Worm (Caenorhabditis elegans) whole organism, L2 larva: ENCODE measurements around the gene bcat-1.

Experiments
- C34F6.9 ChIP-seq: fragments of 150-350 bp; optimal IDR thresholded peaks from 2 replicates; lab custom pipeline; 2014; ENCODE audit warnings: missing biosample characterization, missing genetic modification characterization
- F13H6.1 ChIP-seq: sonication (generic microtip); optimal IDR thresholded peaks from 2 replicates; lab custom pipeline; 2016; ENCODE audit warnings: missing genetic modification characterization, missing compliant biosample characterization
- R02D3.7 ChIP-seq: fragments of 150-350 bp; optimal IDR thresholded peaks from 2 replicates; lab custom pipeline; 2014; ENCODE audit warnings: missing biosample characterization, missing genetic modification characterization
- Y55F3AM.14 ChIP-seq: fragments of 200-800 bp; sonication (Bioruptor generic); optimal IDR thresholded peaks from 2 replicates; lab custom pipeline; 2018; ENCODE audit warnings: mild to moderate bottlenecking, missing genetic modification characterization, missing compliant biosample characterization
- ZK546.5 ChIP-seq: sonication (generic microtip); optimal IDR thresholded peaks from 2 replicates; lab custom pipeline; 2017; ENCODE audit warnings: missing biosample characterization, missing genetic modification characterization
- alr-1 ChIP-seq: fragments of 150-350 bp; optimal IDR thresholded peaks from 2 replicates; lab custom pipeline; 2014; ENCODE audit warnings: missing biosample characterization, missing genetic modification characterization
- aly-2 ChIP-seq: fragments of 150-350 bp; optimal IDR thresholded peaks from 2 replicates; lab custom pipeline; 2014; ENCODE audit warnings: missing biosample characterization, missing genetic modification characterization
- ama-1 ChIP-seq: fragments of 150-350 bp; optimal IDR thresholded peaks from 2 replicates; lab custom pipeline; 2018; ENCODE audit warnings: inconsistent platforms
- blmp-1 ChIP-seq: sonication (generic microtip); optimal IDR thresholded peaks from 2 replicates; lab custom pipeline; 2017; ENCODE audit warnings: missing genetic modification characterization, mild to moderate bottlenecking, missing compliant biosample characterization, antibody characterized with exemption, moderate library complexity; ENCODE audit not compliant: insufficient read depth
- ceh-16 ChIP-seq: fragments of 150-350 bp; optimal IDR thresholded peaks from 2 replicates; lab custom pipeline; 2014; ENCODE audit warnings: missing biosample characterization, missing genetic modification characterization
- ceh-82 ChIP-seq: fragments of 150-350 bp; optimal IDR thresholded peaks from 2 replicates; lab custom pipeline; 2014; ENCODE audit warnings: missing biosample characterization, missing genetic modification characterization
- crh-2 ChIP-seq: sonication (generic microtip); optimal IDR thresholded peaks from 2 replicates; lab custom pipeline; 2017; ENCODE audit warnings: missing biosample characterization, missing genetic modification characterization
- dmd-4 ChIP-seq: sonication (generic microtip); optimal IDR thresholded peaks from 2 replicates; lab custom pipeline; 2017; ENCODE audit warnings: missing biosample characterization, missing genetic modification characterization
- egl-27 ChIP-seq: sonication (generic microtip); optimal IDR thresholded peaks from 3 replicates; lab custom pipeline; 2017; ENCODE audit warnings: missing biosample characterization, missing genetic modification reagents, missing genetic modification characterization
- elt-1 ChIP-seq: fragments of 150-350 bp; optimal IDR thresholded peaks from 2 replicates; lab custom pipeline; 2014; ENCODE audit warnings: missing biosample characterization, missing genetic modification characterization
- elt-3 ChIP-seq: sonication (generic microtip); optimal IDR thresholded peaks from 2 replicates; lab custom pipeline; 2017; ENCODE audit warnings: missing biosample characterization, missing genetic modification characterization
- fos-1 ChIP-seq: fragments of 150-350 bp; optimal IDR thresholded peaks from 2 replicates; lab custom pipeline; 2014; ENCODE audit warnings: missing biosample characterization, missing genetic modification characterization
- gmeb-1 ChIP-seq: fragments of 150-350 bp; optimal IDR thresholded peaks from 2 replicates; lab custom pipeline; 2014; ENCODE audit warnings: missing biosample characterization, missing genetic modification characterization
- lin-11 ChIP-seq: fragments of 150-350 bp; sonication (generic microtip); optimal IDR thresholded peaks from 2 replicates; lab custom pipeline; 2014; ENCODE audit warnings: missing biosample characterization, missing genetic modification characterization, inconsistent platforms, mixed read lengths
- lin-39 ChIP-seq: fragments of 150-350 bp; optimal IDR thresholded peaks from 2 replicates; lab custom pipeline; 2014; ENCODE audit warnings: missing biosample characterization, missing genetic modification reagents, missing genetic modification characterization
- lsy-2 ChIP-seq, 2 experiments: fragments of 150-350 bp in 1 of 2; sonication (generic microtip) in 1 of 2; optimal IDR thresholded peaks; 2 replicates each; lab custom pipeline; 2014 to 2017; ENCODE audit warnings: missing biosample characterization in 2 of 2, missing genetic modification characterization in 2 of 2
- mab-5 ChIP-seq: fragments of 150-350 bp; optimal IDR thresholded peaks from 2 replicates; lab custom pipeline; 2014; ENCODE audit warnings: missing biosample characterization, missing genetic modification characterization
- mbf-1 ChIP-seq: sonication (generic microtip); optimal IDR thresholded peaks from 2 replicates; lab custom pipeline; 2017; ENCODE audit warnings: missing biosample characterization, missing genetic modification characterization
- mdl-1 ChIP-seq, 2 experiments: fragments of 150-350 bp in 1 of 2; sonication (generic microtip) in 1 of 2; optimal IDR thresholded peaks; 2 replicates each; lab custom pipeline; 2017; ENCODE audit warnings: missing biosample characterization in 2 of 2, missing genetic modification characterization in 2 of 2
- nhr-10 ChIP-seq: sonication (generic microtip); optimal IDR thresholded peaks from 2 replicates; lab custom pipeline; 2017; ENCODE audit warnings: missing biosample characterization, missing genetic modification characterization
- nhr-11 ChIP-seq: fragments of 150-350 bp; optimal IDR thresholded peaks from 2 replicates; lab custom pipeline; 2014; ENCODE audit warnings: missing biosample characterization, missing genetic modification characterization
- nhr-12 ChIP-seq: fragments of 150-350 bp; optimal IDR thresholded peaks from 2 replicates; lab custom pipeline; 2014; ENCODE audit warnings: missing biosample characterization, missing genetic modification characterization
- nhr-129 ChIP-seq: fragments of 150-350 bp; optimal IDR thresholded peaks from 2 replicates; lab custom pipeline; 2014; ENCODE audit warnings: missing biosample characterization, missing genetic modification characterization
- nhr-23 ChIP-seq: fragments of 150-350 bp; optimal IDR thresholded peaks from 2 replicates; lab custom pipeline; 2014; ENCODE audit warnings: missing biosample characterization, missing genetic modification reagents, missing genetic modification characterization
- nhr-237 ChIP-seq: fragments of 150-350 bp; optimal IDR thresholded peaks from 2 replicates; lab custom pipeline; 2014; ENCODE audit warnings: missing biosample characterization, missing genetic modification characterization
- nhr-25 ChIP-seq: fragments of 150-350 bp; sonication (generic microtip); optimal IDR thresholded peaks from 3 replicates; lab custom pipeline; 2014; ENCODE audit warnings: missing biosample characterization, missing genetic modification characterization
- nhr-6 ChIP-seq: fragments of 150-350 bp; optimal IDR thresholded peaks from 2 replicates; lab custom pipeline; 2014; ENCODE audit warnings: missing biosample characterization, missing genetic modification characterization
- nhr-77 ChIP-seq: fragments of 150-350 bp; optimal IDR thresholded peaks from 2 replicates; lab custom pipeline; 2014; ENCODE audit warnings: missing biosample characterization, missing genetic modification characterization
- peb-1 ChIP-seq: fragments of 150-350 bp; optimal IDR thresholded peaks from 2 replicates; lab custom pipeline; 2014; ENCODE audit warnings: missing biosample characterization, missing genetic modification characterization
- sem-4 ChIP-seq: fragments of 150-350 bp; optimal IDR thresholded peaks from 2 replicates; lab custom pipeline; 2014; ENCODE audit warnings: missing biosample characterization, missing genetic modification reagents, missing genetic modification characterization
- skn-1 ChIP-seq: sonication (generic microtip); optimal IDR thresholded peaks from 2 replicates; lab custom pipeline; 2017; ENCODE audit warnings: missing biosample characterization, missing genetic modification characterization
- sma-3 ChIP-seq: sonication (generic microtip); optimal IDR thresholded peaks from 2 replicates; lab custom pipeline; 2016; ENCODE audit warnings: missing genetic modification reagents, missing genetic modification characterization, missing compliant biosample characterization
- sma-9 ChIP-seq, 2 experiments: fragments of 150-350 bp in 1 of 2; sonication (generic microtip) in 1 of 2; optimal IDR thresholded peaks; 2 replicates each; lab custom pipeline; 2014 to 2016; ENCODE audit warnings: missing genetic modification characterization in 2 of 2, mild to moderate bottlenecking in 1 of 2, missing biosample characterization in 1 of 2, missing compliant biosample characterization in 1 of 2, missing genetic modification reagents in 1 of 2, moderate library complexity in 1 of 2
- snpc-4 ChIP-seq: fragments of 150-350 bp; optimal IDR thresholded peaks from 2 replicates; lab custom pipeline; 2014; ENCODE audit warnings: missing biosample characterization, missing genetic modification characterization
- unc-39 ChIP-seq: fragments of 150-350 bp; optimal IDR thresholded peaks from 2 replicates; lab custom pipeline; 2014; ENCODE audit warnings: missing biosample characterization, missing genetic modification characterization
- unc-55 ChIP-seq: fragments of 150-350 bp; sonication (generic microtip); optimal IDR thresholded peaks from 3 replicates; lab custom pipeline; 2014; ENCODE audit warnings: missing biosample characterization, missing genetic modification reagents, missing genetic modification characterization
- unc-62 ChIP-seq: fragments of 150-350 bp; optimal IDR thresholded peaks from 2 replicates; lab custom pipeline; 2014; ENCODE audit warnings: missing biosample characterization, missing genetic modification reagents, missing genetic modification characterization
- ztf-1 ChIP-seq: fragments of 200-800 bp; sonication (Bioruptor generic); conservative IDR thresholded peaks from 2 replicates; pipeline ENCODE4 v1.3.6; 2022; ENCODE audit warnings: missing genetic modification characterization, missing compliant biosample characterization
- ztf-11 ChIP-seq: sonication (generic microtip); optimal IDR thresholded peaks from 2 replicates; lab custom pipeline; 2017; ENCODE audit warnings: missing biosample characterization, missing genetic modification characterization
- ztf-4 ChIP-seq: fragments of 150-350 bp; optimal IDR thresholded peaks from 2 replicates; lab custom pipeline; 2014; ENCODE audit warnings: missing biosample characterization, missing genetic modification characterization

bcat-1 gene

ce11 chrX:12876795-12877530 lies at the start of gene bcat-1:
Gene bcat-1, plus strand, starts transcription at chrX:12877480.
- TF ChIP-seq crh-2 (tag; lab: Kevin White, UChicago) = peak; percentile 40
- no peak for TF ChIP-seq ZK546.5 (tag; lab: Kevin White, UChicago)
- no peak for TF ChIP-seq nhr-11 (tag; lab: Kevin White, UChicago)
- TF ChIP-seq nhr-77 (tag; lab: Kevin White, UChicago) = no peak
- TF ChIP-seq nhr-25 (tag; lab: Kevin White, UChicago) = no peak
- TF ChIP-seq aly-2 (tag; lab: Kevin White, UChicago) = no peak
- TF ChIP-seq nhr-237 = no peak
- TF ChIP-seq C34F6.9 (tag; lab: Kevin White, UChicago) = peak; percentile 45
- no peak for TF ChIP-seq nhr-6 (tag; lab: Kevin White, UChicago)
- TF ChIP-seq ceh-82 (tag; lab: Kevin White, UChicago) = no peak
- TF ChIP-seq lin-11 (tag; lab: Kevin White, UChicago) = peak; percentile 52
- TF ChIP-seq gmeb-1 (tag; lab: Kevin White, UChicago) = no peak
- no peak for TF ChIP-seq ceh-16
- peak; percentile 30 for TF ChIP-seq ama-1 (lab: Kevin White, UChicago)
- no peak for TF ChIP-seq nhr-23 (tag; lab: Kevin White, UChicago)
- TF ChIP-seq mab-5 (tag; lab: Kevin White, UChicago) = peak; percentile 24
- TF ChIP-seq blmp-1 (tag; lab: Kevin White, UChicago) = no peak
- TF ChIP-seq ztf-11 (tag; lab: Kevin White, UChicago) = no peak
- TF ChIP-seq unc-55 (GFP tag; lab: Kevin White, UChicago) = peak; percentile 40
- no peak for TF ChIP-seq lin-39 (tag; lab: Kevin White, UChicago)
- TF ChIP-seq dmd-4 (tag; lab: Kevin White, UChicago) = no peak
- peak; percentile 76 for TF ChIP-seq nhr-129 (tag; lab: Kevin White, UChicago)
- TF ChIP-seq R02D3.7 (tag; lab: Kevin White, UChicago) = no peak
- TF ChIP-seq peb-1 = no peak
- TF ChIP-seq snpc-4 = no peak
- no peak for TF ChIP-seq nhr-12 (tag; lab: Kevin White, UChicago)
- peak in 1 of 2 experiments; percentile 57 for TF ChIP-seq lsy-2 (tag; optimal IDR thresholded peaks at IDR 0.05; lab: Kevin White, UChicago)
- TF ChIP-seq alr-1 = no peak
- TF ChIP-seq skn-1 (tag; lab: Kevin White, UChicago) = no peak
- no peak for TF ChIP-seq nhr-10 (tag; lab: Kevin White, UChicago)
- TF ChIP-seq sma-9 (GFP tag; optimal IDR thresholded peaks at IDR 0.05; lab: Kevin White, UChicago) = peak; percentile 85
- TF ChIP-seq sma-9 (tag; optimal IDR thresholded peaks at IDR 0.05; lab: Kevin White, UChicago) = no peak
- no peak for TF ChIP-seq mbf-1 (tag; lab: Kevin White, UChicago)
- peak; percentile 34 for TF ChIP-seq egl-27 (tag; lab: Kevin White, UChicago)
- peak; percentile 21 for TF ChIP-seq sma-3 (GFP tag; lab: Kevin White, UChicago)
- no peak for TF ChIP-seq fos-1 (tag; lab: Kevin White, UChicago)
- 0 out of 2 replicates have a peak, but pooled peaks have one; percentile 53 for TF ChIP-seq ztf-1 (GFP tag; lab: Robert Waterston, UW)
- no peak for TF ChIP-seq unc-39 (tag; lab: Kevin White, UChicago)
- TF ChIP-seq elt-1 (tag; lab: Kevin White, UChicago) = no peak
- no peak for TF ChIP-seq elt-3 (tag; lab: Kevin White, UChicago)
- no peak for TF ChIP-seq unc-62 (GFP tag; lab: Kevin White, UChicago)
- TF ChIP-seq sem-4 (tag; lab: Kevin White, UChicago) = no peak
- TF ChIP-seq Y55F3AM.14 (GFP tag; lab: Kevin White, UChicago) = peak; percentile 37
- TF ChIP-seq mdl-1 (tag; optimal IDR thresholded peaks at IDR 0.05; lab: Kevin White, UChicago) = peak; percentile 93
- TF ChIP-seq F13H6.1 (tag; lab: Kevin White, UChicago) = peak; percentile 86
- TF ChIP-seq ztf-4 = no peak
